Fruit fly (Drosophila melanogaster) whole organism, wandering third instar larva: ENCODE data around the gene Zcchc7.

Source experiments
- Abd-B ChIP-seq: fragments of >200 bp; optimal IDR thresholded peaks from 2 replicates; lab custom pipeline; 2017; ENCODE audit warnings: missing biosample characterization, missing genetic modification characterization
- CG9705 ChIP-seq: fragments of 200-800 bp; sonication (Bioruptor generic); optimal IDR thresholded peaks from 2 replicates; lab custom pipeline; 2018; ENCODE audit warnings: missing biosample characterization, mild to moderate bottlenecking, missing genetic modification characterization
- CrebA ChIP-seq: fragments of 200-800 bp; sonication (Bioruptor generic); optimal IDR thresholded peaks from 2 replicates; lab custom pipeline; 2016; ENCODE audit warnings: missing biosample characterization, mild to moderate bottlenecking, missing genetic modification characterization, borderline replicate concordance
- Dfd ChIP-seq: fragments of >200 bp; optimal IDR thresholded peaks from 2 replicates; lab custom pipeline; 2017; ENCODE audit warnings: missing biosample characterization, missing genetic modification characterization
- Dif ChIP-seq: fragments of 200-275, 200-300 bp; sonication (Bioruptor generic); optimal IDR thresholded peaks from 2 replicates; lab custom pipeline; 2018; ENCODE audit warnings: missing biosample characterization, missing genetic modification characterization; ENCODE audit not compliant: partially characterized antibody
- GATAd ChIP-seq: sonication (Bioruptor generic); optimal IDR thresholded peaks from 2 replicates; lab custom pipeline; 2016; ENCODE audit warnings: missing biosample characterization, missing genetic modification characterization
- HLH106 ChIP-seq: fragments of 200-800 bp; optimal IDR thresholded peaks from 3 replicates; lab custom pipeline; 2019; ENCODE audit warnings: missing biosample characterization, mild to moderate bottlenecking, missing genetic modification characterization, moderate library complexity
- Hnf4 ChIP-seq: fragments of 200-800 bp; sonication (Bioruptor generic); optimal IDR thresholded peaks from 2 replicates; lab custom pipeline; 2016; ENCODE audit warnings: missing biosample characterization, mild to moderate bottlenecking, missing genetic modification characterization
- Hr83 ChIP-seq: fragments of 200-300 bp; sonication (Bioruptor generic); optimal IDR thresholded peaks from 2 replicates; lab custom pipeline; 2016; ENCODE audit warnings: missing biosample characterization, mild to moderate bottlenecking, missing genetic modification characterization, moderate library complexity; ENCODE audit not compliant: poor library complexity, severe bottlenecking
- Jra ChIP-seq: sonication (Bioruptor generic); optimal IDR thresholded peaks from 2 replicates; lab custom pipeline; 2016; ENCODE audit warnings: missing biosample characterization, missing genetic modification characterization
- Mio ChIP-seq: sonication (Bioruptor generic); optimal IDR thresholded peaks from 2 replicates; lab custom pipeline; 2016; ENCODE audit warnings: missing biosample characterization, missing genetic modification characterization
- OdsH ChIP-seq: fragments of 200-800 bp; sonication (Bioruptor generic); optimal IDR thresholded peaks from 2 replicates; lab custom pipeline; 2016; ENCODE audit warnings: missing biosample characterization, mild to moderate bottlenecking, missing genetic modification characterization
- Sp1 ChIP-seq: fragments of 200-800 bp; sonication (Bioruptor generic); optimal IDR thresholded peaks from 3 replicates; lab custom pipeline; 2019; ENCODE audit warnings: missing biosample characterization, mild to moderate bottlenecking, missing genetic modification characterization, moderate library complexity
- br ChIP-seq: fragments of 200-800 bp; sonication (Bioruptor generic); optimal IDR thresholded peaks from 2 replicates; lab custom pipeline; 2016; ENCODE audit warnings: missing biosample characterization, missing genetic modification characterization
- brk ChIP-seq: fragments of 200-800 bp; sonication (Bioruptor generic); optimal IDR thresholded peaks from 2 replicates; lab custom pipeline; 2016; ENCODE audit warnings: missing biosample characterization, mild to moderate bottlenecking, missing genetic modification characterization
- dl ChIP-seq, 2 experiments: fragments of 175-275, 200-275 bp in 1 of 2; fragments of 200-275 bp in 1 of 2; sonication (Bioruptor generic); optimal IDR thresholded peaks; lab custom pipeline; 2018; ENCODE audit warnings: mild to moderate bottlenecking in 2 of 2, missing biosample characterization in 2 of 2, missing genetic modification characterization in 2 of 2, moderate library complexity in 2 of 2; ENCODE audit not compliant: partially characterized antibody in 2 of 2, insufficient read depth in 1 of 2
- dmrt93B ChIP-seq: fragments of 200-800 bp; sonication (Bioruptor generic); optimal IDR thresholded peaks from 2 replicates; lab custom pipeline; 2018; ENCODE audit warnings: missing biosample characterization, mild to moderate bottlenecking, missing genetic modification characterization
- fru ChIP-seq: fragments of 200-800 bp; sonication (Bioruptor generic); optimal IDR thresholded peaks from 3 replicates; lab custom pipeline; 2016; ENCODE audit warnings: missing biosample characterization, mild to moderate bottlenecking, missing genetic modification characterization
- h ChIP-seq: fragments of 200-800 bp; sonication (Bioruptor generic); optimal IDR thresholded peaks from 3 replicates; lab custom pipeline; 2016; ENCODE audit warnings: missing biosample characterization, mild to moderate bottlenecking, missing genetic modification characterization
- jim ChIP-seq: fragments of 175-275, 200-325 bp; sonication (Bioruptor generic); optimal IDR thresholded peaks from 2 replicates; lab custom pipeline; 2016; ENCODE audit warnings: missing biosample characterization, mild to moderate bottlenecking, missing genetic modification characterization
- lola ChIP-seq: fragments of >200 bp; optimal IDR thresholded peaks from 2 replicates; lab custom pipeline; 2017; ENCODE audit warnings: missing biosample characterization, missing genetic modification characterization
- pan ChIP-seq: fragments of >200 bp; optimal IDR thresholded peaks from 2 replicates; lab custom pipeline; 2017
- rgr ChIP-seq: fragments of 200-800 bp; sonication (Bioruptor generic); optimal IDR thresholded peaks from 3 replicates; lab custom pipeline; 2016; ENCODE audit warnings: missing biosample characterization, mild to moderate bottlenecking, missing genetic modification characterization
- sv ChIP-seq: fragments of 200-800 bp; sonication (Bioruptor generic); optimal IDR thresholded peaks from 3 replicates; lab custom pipeline; 2016; ENCODE audit warnings: missing biosample characterization, missing genetic modification characterization
- usp ChIP-seq: fragments of >200 bp; optimal IDR thresholded peaks from 2 replicates; lab custom pipeline; 2017; ENCODE audit warnings: missing biosample characterization, missing genetic modification characterization
- woc ChIP-seq: sonication (Bioruptor generic); optimal IDR thresholded peaks from 2 replicates; lab custom pipeline; 2016; ENCODE audit warnings: missing biosample characterization, mild to moderate bottlenecking, missing genetic modification characterization

The Zcchc7 gene

DNA sequence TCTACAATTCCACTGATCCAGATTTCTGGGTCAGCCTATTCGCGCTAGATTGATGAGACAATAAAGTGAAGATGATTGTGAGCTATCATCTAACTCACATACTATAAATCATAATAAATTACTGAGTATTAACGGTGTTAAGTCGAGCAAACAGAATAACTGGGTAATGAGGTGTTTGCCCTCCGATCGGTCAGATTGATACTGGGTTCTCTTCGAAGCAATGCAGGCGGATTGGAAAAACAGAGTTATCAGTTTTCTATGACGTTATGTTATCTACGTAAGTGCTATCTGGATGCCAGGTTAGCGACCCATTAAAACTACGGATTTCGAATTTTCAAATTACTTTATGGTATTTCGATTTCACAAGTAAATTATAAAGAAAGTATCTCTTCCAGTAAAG is 46.7 kb downstream of the Zcchc7 start:
- TF ChIP-seq HLH106: no peak
- TF ChIP-seq lola (GFP tag; lab: Kevin White, UChicago): no peak
- no peak for TF ChIP-seq Hr83 (GFP tag; lab: Kevin White, UChicago)
- no peak for TF ChIP-seq usp (GFP tag; lab: Kevin White, UChicago)
- TF ChIP-seq OdsH (GFP tag; lab: Kevin White, UChicago): no peak
- TF ChIP-seq, all 38 proteins: peak for 0

DNA sequence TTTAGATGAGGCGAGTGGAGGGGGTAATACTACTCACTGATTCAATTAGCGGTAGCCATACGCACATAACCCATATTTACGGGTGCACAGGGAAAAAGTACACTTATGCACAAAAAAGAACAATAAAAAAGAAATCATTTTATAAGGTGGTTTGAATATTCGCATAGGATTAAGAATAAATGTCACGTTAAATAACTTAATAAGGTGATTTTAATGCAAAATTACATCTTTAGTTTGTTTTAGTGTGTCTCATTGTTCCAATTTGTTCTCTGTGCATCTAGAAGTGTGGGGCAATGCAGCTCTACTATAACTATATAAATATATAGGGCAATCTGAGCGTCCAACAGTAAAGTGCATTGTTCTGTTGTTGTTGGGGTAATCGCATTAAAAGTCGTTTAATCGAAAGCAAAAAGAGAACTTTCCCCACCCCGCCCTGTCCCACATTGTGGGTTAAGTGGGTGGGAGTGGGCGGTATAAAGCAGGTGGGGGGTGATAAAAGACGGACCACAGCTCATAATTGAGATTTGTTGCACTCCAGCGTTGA is 47.6 kb downstream of the Zcchc7 start:
- TF ChIP-seq dmrt93B (no peak), jim (no peak), Abd-B (GFP tag; lab: Kevin White, UChicago) (no peak), dl (GFP tag; optimal IDR thresholded peaks at IDR 0.05; lab: Kevin White, UChicago; ENCODE audit: insufficient read depth in 1 of 2, partially characterized antibody in 2 of 2) (no peak)

DNA sequence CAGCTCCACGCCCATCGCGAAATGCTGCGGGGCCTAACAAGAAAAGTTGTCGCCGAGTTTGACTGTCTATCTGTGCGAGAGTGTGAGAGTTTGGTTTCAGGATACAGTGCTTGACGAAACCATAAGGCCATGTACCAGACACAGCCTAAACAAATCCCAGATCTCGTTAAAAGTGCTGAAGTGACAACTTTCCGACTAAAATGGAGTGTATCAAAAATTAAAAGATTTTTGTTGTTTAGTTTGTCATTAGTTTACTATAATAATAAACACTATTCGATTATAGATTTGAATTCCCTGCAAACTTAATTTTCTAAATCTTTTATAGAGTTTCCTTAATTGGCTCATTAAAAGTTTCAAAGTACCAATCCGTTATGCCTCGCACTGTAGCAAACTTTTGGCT is 48.5 kb downstream of the Zcchc7 start:
- TF ChIP-seq Sp1 (GFP tag; lab: Kevin White, UChicago) (no peak), woc (no peak), brk (GFP tag; lab: Kevin White, UChicago) (no peak), Dfd (GFP tag; lab: Kevin White, UChicago) (no peak), lola (GFP tag; lab: Kevin White, UChicago) (no peak), GATAd (no peak), Jra (GFP tag; lab: Kevin White, UChicago) (no peak), Dif (no peak), br (GFP tag; lab: Kevin White, UChicago) (no peak), OdsH (GFP tag; lab: Kevin White, UChicago) (no peak), Hnf4 (GFP tag; lab: Kevin White, UChicago) (no peak), rgr (GFP tag; lab: Kevin White, UChicago) (no peak), usp (GFP tag; lab: Kevin White, UChicago) (no peak), h (GFP tag; lab: Kevin White, UChicago) (no peak), CrebA (GFP tag; lab: Kevin White, UChicago) (no peak), sv (no peak), Abd-B (GFP tag; lab: Kevin White, UChicago) (no peak), jim (no peak), fru (GFP tag; lab: Kevin White, UChicago) (no peak)

DNA sequence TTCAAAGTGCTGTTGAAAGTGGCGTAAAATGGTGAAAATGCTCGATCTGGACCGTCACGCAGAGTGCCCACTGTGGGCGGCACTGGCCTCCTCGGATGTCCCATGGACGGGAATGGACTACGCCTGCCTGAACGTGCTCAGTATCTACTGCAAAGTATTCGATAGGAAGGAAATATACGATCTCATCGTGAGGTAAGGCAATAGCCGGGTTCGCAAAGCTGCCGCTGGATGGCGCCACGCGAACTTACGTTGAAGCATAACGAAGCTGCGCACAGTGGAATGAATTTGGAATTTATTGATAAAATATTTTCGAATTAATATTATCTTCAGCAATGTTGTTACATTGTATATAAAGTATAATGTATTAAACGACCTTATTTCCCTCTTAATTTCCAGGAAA is 51.2 kb downstream of the Zcchc7 start:
- no peak for TF ChIP-seq dmrt93B
- no peak for TF ChIP-seq CrebA (GFP tag; lab: Kevin White, UChicago)
- no peak for TF ChIP-seq HLH106
- TF ChIP-seq CG9705: no peak
- no peak for TF ChIP-seq OdsH (GFP tag; lab: Kevin White, UChicago)
- no peak for TF ChIP-seq Dif
- no peak for TF ChIP-seq pan (lab: Kevin White, UChicago)
- no peak for TF ChIP-seq GATAd
- no peak for TF ChIP-seq Mio (GFP tag; lab: Kevin White, UChicago)
- TF ChIP-seq, all 38 proteins: peak for 0
